Worm (Caenorhabditis elegans): ENCODE measurements around the gene C13F10.7.

ce11 chrV:7231524-7231923, 8.5 kb upstream of the C13F10.7 start:
- TF ChIP-seq ceh-82 (tag; optimal IDR thresholded peaks at IDR 0.05) = no peak
- TF ChIP-seq unc-39 (tag; optimal IDR thresholded peaks at IDR 0.05) = no peak
- TF ChIP-seq alr-1 (tag; optimal IDR thresholded peaks at IDR 0.05) = no peak
- TF ChIP-seq nhr-25 (tag; optimal IDR thresholded peaks at IDR 0.05) = no peak
- TF ChIP-seq nhr-21 (tag; optimal IDR thresholded peaks at IDR 0.05) = no peak
- no peak for TF ChIP-seq nhr-12 (tag; optimal IDR thresholded peaks at IDR 0.05)
- no peak for TF ChIP-seq zag-1 (tag; optimal IDR thresholded peaks at IDR 0.05)
- TF ChIP-seq snpc-4 (tag; optimal IDR thresholded peaks at IDR 0.05) = no peak
- TF ChIP-seq unc-55 (GFP tag; optimal IDR thresholded peaks at IDR 0.05) = no peak
- TF ChIP-seq C34F6.9 (tag; optimal IDR thresholded peaks at IDR 0.05) = no peak
